Worm (Caenorhabditis elegans) whole organism, mixed stage, embryonic: ENCODE results near the gene mnm-2.

Experiments used
- blmp-1 ChIP-seq: fragments of 150-350 bp; optimal IDR thresholded peaks from 2 replicates; lab custom pipeline; 2014; ENCODE audit warnings: missing biosample characterization, missing genetic modification characterization
- elt-1 ChIP-seq: sonication (generic microtip); optimal IDR thresholded peaks from 2 replicates; lab custom pipeline; 2017; ENCODE audit warnings: missing genetic modification characterization, mild to moderate bottlenecking, missing compliant biosample characterization, antibody characterized with exemption, moderate library complexity, borderline replicate concordance; ENCODE audit not compliant: insufficient read depth
- hlh-1 ChIP-seq: fragments of 150-350 bp; optimal IDR thresholded peaks from 2 replicates; lab custom pipeline; 2014; ENCODE audit warnings: missing biosample characterization, missing genetic modification reagents, missing genetic modification characterization
- lin-32 ChIP-seq: fragments of 200-800 bp; sonication (Bioruptor generic); optimal IDR thresholded peaks from 2 replicates; lab custom pipeline; 2018; ENCODE audit warnings: mild to moderate bottlenecking, missing genetic modification characterization, missing compliant biosample characterization
- mep-1 ChIP-seq: fragments of 150-350 bp; optimal IDR thresholded peaks from 2 replicates; lab custom pipeline; 2017; ENCODE audit warnings: missing biosample characterization, missing genetic modification reagents, missing genetic modification characterization, inconsistent platforms
- nhr-12 ChIP-seq: fragments of 150-350 bp; optimal IDR thresholded peaks from 2 replicates; lab custom pipeline; 2014; ENCODE audit warnings: missing biosample characterization, missing genetic modification characterization
- nhr-76 ChIP-seq: sonication (generic microtip); optimal IDR thresholded peaks from 2 replicates; lab custom pipeline; 2017; ENCODE audit warnings: missing biosample characterization, missing genetic modification characterization
- pha-4 ChIP-seq: fragments of 150-350 bp; optimal IDR thresholded peaks from 2 replicates; lab custom pipeline; 2018; ENCODE audit warnings: missing biosample characterization, missing genetic modification reagents, missing genetic modification characterization
- zip-8 ChIP-seq: fragments of 150-350 bp; optimal IDR thresholded peaks from 2 replicates; lab custom pipeline; 2014; ENCODE audit warnings: missing biosample characterization, missing genetic modification characterization
- ztf-11 ChIP-seq: fragments of 150-350 bp; optimal IDR thresholded peaks from 2 replicates; lab custom pipeline; 2014; ENCODE audit warnings: missing biosample characterization, missing genetic modification characterization

DNA sequence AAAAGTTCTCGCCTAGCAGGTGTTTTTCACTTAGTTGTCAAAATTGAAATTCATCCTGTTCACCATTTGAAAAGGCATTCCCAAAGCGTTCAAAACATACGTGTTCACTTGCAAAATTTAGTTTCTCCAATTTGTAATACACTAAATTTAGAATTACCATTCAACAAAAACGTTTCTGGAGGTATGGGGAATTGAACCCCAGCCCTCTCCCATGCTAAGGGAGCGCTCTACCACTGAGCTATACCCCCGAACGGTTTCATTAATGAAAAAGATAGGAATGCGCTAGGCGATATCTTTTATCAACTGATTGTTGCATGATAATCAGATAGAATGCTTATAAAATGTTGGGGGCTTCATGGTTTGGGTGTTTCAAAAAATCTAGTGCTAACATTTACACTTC is 46.1 kb downstream of the mnm-2 start:
- TF ChIP-seq ztf-11 = no peak
- no peak for TF ChIP-seq zip-8 (tag; lab: Kevin White, UChicago)
- no peak for TF ChIP-seq hlh-1 (tag; lab: Kevin White, UChicago)
- TF ChIP-seq nhr-76 (tag; lab: Kevin White, UChicago) = no peak
- no peak for TF ChIP-seq blmp-1 (tag; lab: Kevin White, UChicago)
- no peak for TF ChIP-seq mep-1 (tag; lab: Kevin White, UChicago)
- TF ChIP-seq nhr-12 (tag; lab: Kevin White, UChicago) = no peak
- TF ChIP-seq pha-4 (tag; lab: Kevin White, UChicago) = no peak
- TF ChIP-seq elt-1 (tag; lab: Kevin White, UChicago) = no peak
- TF ChIP-seq lin-32 (GFP tag; lab: Kevin White, UChicago) = no peak
